Worm (Caenorhabditis elegans) whole organism, young adult: ENCODE measurements around the gene C09E8.6.

Experiments
- Y79H2A.3 ChIP-seq: fragments of 200-800 bp; sonication (Bioruptor generic); conservative IDR thresholded peaks from 2 replicates; pipeline ENCODE4 v1.3.6; 2022; ENCODE audit warnings: missing genetic modification reagents, missing genetic modification characterization, missing compliant biosample characterization
- ama-1 ChIP-seq, 3 experiments: fragments of 150-350 bp in 1 of 3; sonication (generic microtip) in 2 of 3; optimal IDR thresholded peaks; 2 replicates each; lab custom pipeline; 2014 to 2018; ENCODE audit warnings: missing biosample characterization in 2 of 3, missing genetic modification characterization in 2 of 3, missing genetic modification reagents in 2 of 3
- attf-5 ChIP-seq: fragments of 200-800 bp; sonication (Bioruptor generic); optimal IDR thresholded peaks from 2 replicates; lab custom pipeline; 2018; ENCODE audit warnings: mild to moderate bottlenecking, missing genetic modification characterization, missing compliant biosample characterization
- lin-40 ChIP-seq: sonication (generic microtip); optimal IDR thresholded peaks from 2 replicates; lab custom pipeline; 2016; ENCODE audit warnings: missing genetic modification characterization, mild to moderate bottlenecking, missing compliant biosample characterization, missing genotype, missing genetic modification reagents
- madf-3 ChIP-seq: fragments of 200-800 bp; sonication (Bioruptor generic); IDR thresholded peaks from 2 replicates; pipeline ENCODE4 v1.3.6; 2022; ENCODE audit warnings: missing genetic modification reagents, missing genetic modification characterization, missing compliant biosample characterization
- nfya-1 ChIP-seq: sonication (generic microtip); optimal IDR thresholded peaks from 2 replicates; lab custom pipeline; 2017; ENCODE audit warnings: antibody characterized with exemption, missing compliant biosample characterization, missing genetic modification characterization, borderline replicate concordance; ENCODE audit not compliant: insufficient read depth
- pha-4 ChIP-seq: fragments of 150-350 bp; sonication (generic microtip); optimal IDR thresholded peaks from 2 replicates; lab custom pipeline; 2014; ENCODE audit warnings: missing biosample characterization, missing genetic modification reagents, missing genetic modification characterization
- rpc-1 ChIP-seq, 2 experiments: fragments of 150-350 bp in 1 of 2; sonication (generic microtip) in 1 of 2; optimal IDR thresholded peaks; 2 replicates each; lab custom pipeline; 2014 to 2018; ENCODE audit warnings: missing biosample characterization in 1 of 2, missing genetic modification characterization in 1 of 2, missing genetic modification reagents in 1 of 2, missing genotype in 1 of 2
- snpc-1.1 ChIP-seq: sonication (generic microtip); optimal IDR thresholded peaks from 2 replicates; lab custom pipeline; 2017; ENCODE audit warnings: missing genetic modification characterization, mild to moderate bottlenecking, missing compliant biosample characterization, antibody characterized with exemption, moderate library complexity, missing genotype, missing genetic modification reagents; ENCODE audit not compliant: insufficient read depth
- unc-130 ChIP-seq: sonication (generic microtip); optimal IDR thresholded peaks from 2 replicates; lab custom pipeline; 2016; ENCODE audit warnings: missing genetic modification reagents, missing genetic modification characterization, missing compliant biosample characterization
- unc-62 ChIP-seq: fragments of 150-350 bp; optimal IDR thresholded peaks from 2 replicates; lab custom pipeline; 2014; ENCODE audit warnings: missing biosample characterization, missing genetic modification reagents, missing genetic modification characterization
- ztf-3 ChIP-seq: fragments of 200-800 bp; sonication (Bioruptor generic); optimal IDR thresholded peaks from 2 replicates; lab custom pipeline; 2018; ENCODE audit warnings: mild to moderate bottlenecking, missing genetic modification characterization, missing compliant biosample characterization

- TF ChIP-seq Y79H2A.3 (GFP tag; lab: Robert Waterston, UW) (no peak), unc-130 (GFP tag; lab: Kevin White, UChicago) (no peak), lin-40 (tag; lab: Kevin White, UChicago) (no peak), attf-5 (GFP tag; lab: Kevin White, UChicago) (no peak), ama-1 (optimal IDR thresholded peaks at IDR 0.05; lab: Kevin White, UChicago) (no peak), ama-1 (GFP tag; optimal IDR thresholded peaks at IDR 0.05; lab: Kevin White, UChicago) (no peak), ztf-3 (no peak), pha-4 (tag; lab: Kevin White, UChicago) (no peak), madf-3 (GFP tag; lab: Robert Waterston, UW) (no peak), nfya-1 (tag; lab: Kevin White, UChicago) (no peak), rpc-1 (optimal IDR thresholded peaks at IDR 0.05; lab: Kevin White, UChicago) (no peak), rpc-1 (tag; optimal IDR thresholded peaks at IDR 0.05; lab: Kevin White, UChicago) (no peak), unc-62 (GFP tag; lab: Kevin White, UChicago) (no peak), snpc-1.1 (tag; lab: Kevin White, UChicago) (no peak)
Observed at ce11 chrII:521720-522119, 34.6 kb upstream of the C09E8.6 start.
